Worm (Caenorhabditis elegans) whole organism, L1 larva: ENCODE results near the gene acs-3.

Source experiments
- alr-1 ChIP-seq: fragments of 200-800 bp; sonication (Bioruptor generic); optimal IDR thresholded peaks from 2 replicates; lab custom pipeline; 2018; ENCODE audit warnings: borderline replicate concordance, mild to moderate bottlenecking, missing genetic modification characterization, missing compliant biosample characterization
- elt-3 ChIP-seq, 6 experiments: fragments of 150-350 bp in 1 of 6; sonication (generic microtip); optimal IDR thresholded peaks; 2 replicates each; lab custom pipeline; 2017 to 2018; ENCODE audit warnings: missing biosample characterization in 6 of 6, missing genetic modification characterization in 6 of 6, inconsistent platforms in 1 of 6
- nhr-11 ChIP-seq: fragments of 150-350 bp; optimal IDR thresholded peaks from 2 replicates; lab custom pipeline; 2014; ENCODE audit warnings: missing biosample characterization, missing genetic modification characterization
- nhr-12 ChIP-seq: sonication (generic microtip); optimal IDR thresholded peaks from 2 replicates; lab custom pipeline; 2017; ENCODE audit warnings: missing biosample characterization, missing genetic modification characterization
- nhr-237 ChIP-seq: fragments of 150-350 bp; optimal IDR thresholded peaks from 2 replicates; lab custom pipeline; 2014; ENCODE audit warnings: missing biosample characterization, missing genetic modification characterization
- nhr-28 ChIP-seq: fragments of 150-350 bp; optimal IDR thresholded peaks from 2 replicates; lab custom pipeline; 2014; ENCODE audit warnings: missing biosample characterization, missing genetic modification characterization
- skn-1 ChIP-seq: fragments of 150-350 bp; optimal IDR thresholded peaks from 2 replicates; lab custom pipeline; 2014; ENCODE audit warnings: missing biosample characterization, missing genetic modification characterization
- unc-98 ChIP-seq: fragments of 200-800 bp; sonication (Bioruptor generic); IDR thresholded peaks from 2 replicates; pipeline ENCODE4 v1.3.6; 2022; ENCODE audit warnings: missing genetic modification characterization, missing compliant biosample characterization

DNA sequence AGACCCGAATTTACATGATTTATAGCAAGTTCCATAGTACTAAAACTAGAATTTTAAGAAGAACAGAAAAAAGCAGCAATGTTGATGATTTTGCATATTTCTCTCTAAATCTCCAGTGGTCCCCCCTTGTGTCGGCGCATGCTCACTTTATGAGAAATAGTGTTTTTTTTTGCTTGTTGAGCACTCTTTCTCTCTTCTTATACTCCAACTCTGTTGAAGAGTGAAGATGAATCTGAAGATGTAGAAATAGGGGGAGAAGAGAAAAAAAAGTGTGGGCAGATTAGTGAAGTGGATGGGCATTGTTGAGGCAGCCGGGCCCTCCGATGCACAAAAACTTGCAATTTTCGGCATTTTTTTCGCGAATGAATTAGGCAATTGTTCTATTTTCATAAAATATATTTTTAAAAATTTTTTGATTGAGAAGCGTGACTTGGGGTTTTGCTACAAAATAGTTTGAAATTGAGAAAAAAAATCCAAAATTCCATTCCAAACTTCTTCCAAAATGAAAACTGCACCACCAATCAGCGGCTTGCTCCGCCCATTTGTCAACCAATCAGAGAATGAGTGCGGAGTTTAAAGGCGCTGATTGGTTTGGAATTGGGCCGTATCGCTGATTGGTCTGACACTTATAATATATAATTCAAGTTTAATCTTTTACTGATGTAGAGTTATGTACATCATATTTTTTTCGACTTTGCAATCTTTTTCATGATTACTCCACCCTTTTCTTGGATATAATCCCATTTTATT, 28.7 kb upstream of the acs-3 start:
- TF ChIP-seq unc-98 (GFP tag; lab: Robert Waterston, UW) (no peak), nhr-11 (tag; lab: Kevin White, UChicago) (no peak), nhr-237 (no peak), nhr-12 (tag; lab: Kevin White, UChicago) (no peak), elt-3 (tag; optimal IDR thresholded peaks at IDR 0.05; lab: Kevin White, UChicago) (no peak), nhr-28 (tag; lab: Kevin White, UChicago) (no peak), alr-1 (no peak), skn-1 (tag; lab: Kevin White, UChicago) (no peak)
